Fruit fly (Drosophila melanogaster) S2 (cell line): ENCODE data around the gene edin.

Experiments used
- CG8478 ChIP-seq: fragments of >200 bp; optimal IDR thresholded peaks from 2 replicates; lab custom pipeline; 2018
- CTCF ChIP-seq, 2 experiments: fragments of >200 bp; optimal IDR thresholded peaks; 2 replicates each; lab custom pipeline; 2018

Gene edin

dm6 chr3L:17478826-17479225 is 15.9 kb upstream of the edin start, which contains the start of the genes CG13733 and qjt:
Gene CG13733, minus strand, starts transcription at chr3L:17478926.
Gene qjt, plus strand, starts transcription at chr3L:17479096.
- TF ChIP-seq CG8478 (lab: Kevin White, UChicago): no peak
- TF ChIP-seq CTCF (optimal IDR thresholded peaks at IDR 0.05; lab: Kevin White, UChicago): no peak

- TF ChIP-seq CG8478 (lab: Kevin White, UChicago) (no peak), CTCF (optimal IDR thresholded peaks at IDR 0.05; lab: Kevin White, UChicago) (no peak)
These were observed 9.3 kb upstream of the edin start for dm6 chr3L:17485280-17485792.

- no peak for TF ChIP-seq CG8478 (lab: Kevin White, UChicago)
- no peak for TF ChIP-seq CTCF (optimal IDR thresholded peaks at IDR 0.05; lab: Kevin White, UChicago)
These were observed 8.6 kb upstream of the edin start, which contains the start of gene CG6333 for dm6 chr3L:17486130-17486529. Gene CG6333, minus strand, starts transcription at chr3L:17486230.

dm6 chr3L:17486794-17487726 is 7.6 kb upstream of the edin start, which contains the start of gene Oatp74D:
Gene Oatp74D, plus strand, starts transcription at chr3L:17487118.
- TF ChIP-seq CG8478 (lab: Kevin White, UChicago) (no peak), CTCF (optimal IDR thresholded peaks at IDR 0.05; lab: Kevin White, UChicago) (no peak)

dm6 chr3L:17488622-17489391 is 5.9 kb upstream of the edin start:
- TF ChIP-seq CG8478 (lab: Kevin White, UChicago) (no peak), CTCF (optimal IDR thresholded peaks at IDR 0.05; lab: Kevin White, UChicago) (no peak)

dm6 chr3L:17491646-17492045 is 3.0 kb upstream of the edin start:
- TF ChIP-seq CG8478 (lab: Kevin White, UChicago) (no peak), CTCF (optimal IDR thresholded peaks at IDR 0.05; lab: Kevin White, UChicago) (no peak)

- TF ChIP-seq CTCF (optimal IDR thresholded peaks at IDR 0.05; lab: Kevin White, UChicago) (no peak), CG8478 (lab: Kevin White, UChicago) (no peak)
These were observed 1.4 kb upstream of the edin start for dm6 chr3L:17493256-17493655.

- no peak for TF ChIP-seq CTCF (optimal IDR thresholded peaks at IDR 0.05; lab: Kevin White, UChicago)
- no peak for TF ChIP-seq CG8478 (lab: Kevin White, UChicago)
These were observed 774 bp upstream of the edin start for dm6 chr3L:17493807-17494404.

- TF ChIP-seq CTCF (optimal IDR thresholded peaks at IDR 0.05; lab: Kevin White, UChicago) (no peak), CG8478 (lab: Kevin White, UChicago) (no peak)
These were observed 734 bp downstream of the edin start for dm6 chr3L:17495266-17495961.

- TF ChIP-seq CG8478 (lab: Kevin White, UChicago): no peak
- no peak for TF ChIP-seq CTCF (optimal IDR thresholded peaks at IDR 0.05; lab: Kevin White, UChicago)
These were observed 1.3 kb downstream of the edin start for dm6 chr3L:17496012-17496411.

dm6 chr3L:17496871-17497492 is 2.3 kb downstream of the edin start:
- TF ChIP-seq CG8478 (lab: Kevin White, UChicago): no peak
- TF ChIP-seq CTCF (optimal IDR thresholded peaks at IDR 0.05; lab: Kevin White, UChicago): no peak

- no peak for TF ChIP-seq CTCF (optimal IDR thresholded peaks at IDR 0.05; lab: Kevin White, UChicago)
- no peak for TF ChIP-seq CG8478 (lab: Kevin White, UChicago)
These were observed 3.3 kb downstream of the edin start for dm6 chr3L:17497969-17498368.
